Worm (Caenorhabditis elegans): ENCODE results near the gene clp-10.
A peak's percentile ranks its signal among the peaks of the same experiment; 100 is the strongest.

The clp-10 gene

DNA sequence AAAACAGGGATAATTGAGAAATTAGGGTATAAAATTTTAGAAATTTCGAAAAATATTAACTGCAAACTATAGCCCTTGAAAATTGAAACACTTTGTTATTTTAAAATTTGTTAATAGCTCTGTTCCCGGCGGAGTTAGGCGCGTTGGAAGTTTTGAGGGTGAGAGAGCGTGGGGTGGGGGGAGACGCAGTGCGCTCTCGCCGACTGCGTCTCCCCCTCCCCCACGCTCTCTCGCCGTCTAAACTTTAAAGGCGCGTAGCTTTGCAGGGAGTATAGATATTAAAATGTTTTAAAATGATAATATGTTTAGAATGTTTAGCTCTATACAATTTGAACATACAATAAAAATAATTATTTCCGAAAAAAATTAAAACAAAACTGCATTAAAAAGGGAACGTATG is 4.8 kb downstream of the clp-10 start:
- TF ChIP-seq vab-15 (tag; optimal IDR thresholded peaks at IDR 0.05) (no peak), nhr-85 (tag) (peak; percentile 31)

DNA sequence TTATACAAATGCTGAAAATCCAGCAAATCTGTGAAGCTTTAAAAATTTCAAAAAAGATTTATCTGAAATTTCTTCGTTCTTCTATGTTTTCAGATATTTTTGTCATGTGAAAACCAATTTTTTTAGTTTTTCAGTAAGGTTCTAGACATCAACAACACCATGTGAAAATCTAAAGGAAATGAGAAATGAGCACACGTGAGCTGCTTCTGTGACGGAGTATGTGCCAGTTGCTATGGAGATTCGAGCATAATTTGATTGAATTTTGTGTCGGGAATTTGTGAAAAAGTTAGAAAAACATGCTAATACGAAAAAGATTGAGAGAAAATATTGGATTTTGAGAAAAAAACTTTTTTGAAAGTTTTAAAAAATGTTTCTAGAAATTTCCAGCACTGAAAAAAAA is 6.4 kb downstream of the clp-10 start:
- TF ChIP-seq swsn-7 (tag; optimal IDR thresholded peaks at IDR 0.05) (no peak), ztf-4 (tag; optimal IDR thresholded peaks at IDR 0.05) (no peak), nhr-12 (tag; optimal IDR thresholded peaks at IDR 0.05) (no peak), F16B12.6 (tag; optimal IDR thresholded peaks at IDR 0.05) (no peak), nhr-237 (tag; optimal IDR thresholded peaks at IDR 0.05) (no peak), tbx-2 (tag; optimal IDR thresholded peaks at IDR 0.05) (no peak), unc-62 (GFP tag; optimal IDR thresholded peaks at IDR 0.05) (no peak), pqm-1 (tag; optimal IDR thresholded peaks at IDR 0.05) (no peak), grh-1 (GFP tag; IDR thresholded peaks at IDR 0.05) (no peak), fos-1 (tag; optimal IDR thresholded peaks at IDR 0.05) (no peak), nhr-47 (tag; optimal IDR thresholded peaks at IDR 0.05) (peak; percentile 43), pax-3 (tag; optimal IDR thresholded peaks at IDR 0.05) (no peak), mep-1 (tag; optimal IDR thresholded peaks at IDR 0.05) (no peak), zag-1 (tag; optimal IDR thresholded peaks at IDR 0.05) (no peak), nhr-11 (tag; optimal IDR thresholded peaks at IDR 0.05) (no peak), ztf-11 (tag; optimal IDR thresholded peaks at IDR 0.05) (no peak), nhr-71 (tag; optimal IDR thresholded peaks at IDR 0.05) (peak; percentile 55), dpl-1 (GFP tag; optimal IDR thresholded peaks at IDR 0.05) (no peak), egl-27 (tag; optimal IDR thresholded peaks at IDR 0.05) (no peak), aly-2 (tag; optimal IDR thresholded peaks at IDR 0.05) (no peak), fkh-8 (tag; optimal IDR thresholded peaks at IDR 0.05) (peak; percentile 95), Y116A8C.19 (tag; optimal IDR thresholded peaks at IDR 0.05; ENCODE audit: borderline replicate concordance) (no peak), nhr-84 (tag; optimal IDR thresholded peaks at IDR 0.05) (no peak), sox-4 (tag; optimal IDR thresholded peaks at IDR 0.05) (no peak), nhr-90 (tag; optimal IDR thresholded peaks at IDR 0.05; ENCODE audit: poor library complexity) (no peak), jun-1 (tag; optimal IDR thresholded peaks at IDR 0.05) (no peak), unc-130 (tag; optimal IDR thresholded peaks at IDR 0.05) (no peak), ama-1 (optimal IDR thresholded peaks at IDR 0.05) (no peak), ceh-8 (GFP tag; optimal IDR thresholded peaks at IDR 0.05) (peak; percentile 10), ceh-88 (GFP tag; IDR thresholded peaks at IDR 0.05) (no peak), blmp-1 (tag; optimal IDR thresholded peaks at IDR 0.05) (no peak), lir-3 (tag; optimal IDR thresholded peaks at IDR 0.05; ENCODE audit: poor library complexity) (no peak), nhr-19 (GFP tag; conservative IDR thresholded peaks at IDR 0.05) (no peak), C04F5.9 (tag; optimal IDR thresholded peaks at IDR 0.05) (no peak), vab-15 (tag; optimal IDR thresholded peaks at IDR 0.05) (no peak), nhr-20 (tag; optimal IDR thresholded peaks at IDR 0.05) (peak; percentile 9)

ce11 chrIII:30399-30798 is 7.6 kb downstream of the clp-10 start:
- TF ChIP-seq nhr-237 (tag; optimal IDR thresholded peaks at IDR 0.05) (no peak), dpl-1 (GFP tag; optimal IDR thresholded peaks at IDR 0.05) (no peak), tlp-1 (tag; optimal IDR thresholded peaks at IDR 0.05) (no peak), ztf-4 (tag; optimal IDR thresholded peaks at IDR 0.05) (no peak), nhr-20 (tag; optimal IDR thresholded peaks at IDR 0.05) (no peak), lin-13 (GFP tag; optimal IDR thresholded peaks at IDR 0.05) (no peak), unc-62 (GFP tag; optimal IDR thresholded peaks at IDR 0.05) (no peak), lin-14 (GFP tag; optimal IDR thresholded peaks at IDR 0.05) (peak; percentile 76), sptf-1 (tag; optimal IDR thresholded peaks at IDR 0.05) (no peak), skn-1 (tag; optimal IDR thresholded peaks at IDR 0.05) (no peak), F16B12.6 (tag; optimal IDR thresholded peaks at IDR 0.05) (no peak), alr-1 (tag; optimal IDR thresholded peaks at IDR 0.05; ENCODE audit: borderline replicate concordance) (no peak), fkh-8 (tag; optimal IDR thresholded peaks at IDR 0.05) (peak; percentile 55), nhr-76 (tag; optimal IDR thresholded peaks at IDR 0.05) (no peak), nhr-12 (tag; optimal IDR thresholded peaks at IDR 0.05) (no peak), lin-15B (tag; optimal IDR thresholded peaks at IDR 0.05) (no peak), mab-9 (GFP tag; IDR thresholded peaks at IDR 0.05) (no peak), unc-86 (tag; optimal IDR thresholded peaks at IDR 0.05) (peak; percentile 71), unc-30 (tag; optimal IDR thresholded peaks at IDR 0.05) (no peak), dsc-1 (tag; optimal IDR thresholded peaks at IDR 0.05) (peak; percentile 7), ceh-90 (tag; optimal IDR thresholded peaks at IDR 0.05) (no peak), pqm-1 (tag; optimal IDR thresholded peaks at IDR 0.05) (no peak), isw-1 (GFP tag; IDR thresholded peaks at IDR 0.05) (no peak), blmp-1 (tag; optimal IDR thresholded peaks at IDR 0.05) (no peak), Y116A8C.19 (tag; optimal IDR thresholded peaks at IDR 0.05; ENCODE audit: borderline replicate concordance) (no peak), elt-3 (tag; optimal IDR thresholded peaks at IDR 0.05) (no peak)

Data from whole organism, L1 larva.